Worm (Caenorhabditis elegans) whole organism, midembryonic: Measurements from ENCODE around the gene lact-7.

ENCODE experiments used
- T22C8.4 ChIP-seq: fragments of 200-800 bp; sonication (Bioruptor generic); IDR thresholded peaks from 2 replicates; pipeline ENCODE4 v1.3.6; 2022; ENCODE audit warnings: missing genetic modification characterization, missing compliant biosample characterization
- cog-1 ChIP-seq: sonication (generic microtip); optimal IDR thresholded peaks from 2 replicates; lab custom pipeline; 2016; ENCODE audit warnings: missing genetic modification characterization, missing compliant biosample characterization
- flt-1 ChIP-seq: fragments of 200-800 bp; sonication (Bioruptor generic); IDR thresholded peaks from 2 replicates; pipeline ENCODE4 v1.3.6; 2022; ENCODE audit warnings: missing genetic modification characterization, missing compliant biosample characterization
- klf-2 ChIP-seq: fragments of 200-800 bp; sonication (Bioruptor generic); conservative IDR thresholded peaks from 2 replicates; pipeline ENCODE4 v1.3.6; 2022; ENCODE audit warnings: missing genetic modification reagents, missing genetic modification characterization, missing compliant biosample characterization
- med-1 ChIP-seq: sonication (generic microtip); optimal IDR thresholded peaks from 2 replicates; lab custom pipeline; 2017; ENCODE audit warnings: missing genetic modification characterization, mild to moderate bottlenecking, missing compliant biosample characterization, antibody characterized with exemption, missing genetic modification reagents; ENCODE audit not compliant: insufficient read depth
- ref-1 ChIP-seq: fragments of 200-800 bp; sonication (Bioruptor generic); conservative IDR thresholded peaks from 2 replicates; pipeline ENCODE4 v1.3.6; 2022; ENCODE audit warnings: missing genetic modification reagents, missing genetic modification characterization, missing compliant biosample characterization
- tab-1 ChIP-seq: fragments of 200-800 bp; sonication (Bioruptor generic); IDR thresholded peaks from 2 replicates; pipeline ENCODE4 v1.3.6; 2022; ENCODE audit warnings: missing genetic modification characterization, missing compliant biosample characterization
- ztf-23 ChIP-seq: fragments of 200-800 bp; sonication (Bioruptor generic); IDR thresholded peaks from 2 replicates; pipeline ENCODE4 v1.3.6; 2022; ENCODE audit warnings: missing genetic modification reagents, missing genetic modification characterization, missing compliant biosample characterization
- ztf-29 ChIP-seq: fragments of 200-800 bp; sonication (Bioruptor generic); IDR thresholded peaks from 2 replicates; pipeline ENCODE4 v1.3.6; 2022; ENCODE audit warnings: missing genetic modification reagents, missing genetic modification characterization, missing compliant biosample characterization

lact-7 gene

DNA sequence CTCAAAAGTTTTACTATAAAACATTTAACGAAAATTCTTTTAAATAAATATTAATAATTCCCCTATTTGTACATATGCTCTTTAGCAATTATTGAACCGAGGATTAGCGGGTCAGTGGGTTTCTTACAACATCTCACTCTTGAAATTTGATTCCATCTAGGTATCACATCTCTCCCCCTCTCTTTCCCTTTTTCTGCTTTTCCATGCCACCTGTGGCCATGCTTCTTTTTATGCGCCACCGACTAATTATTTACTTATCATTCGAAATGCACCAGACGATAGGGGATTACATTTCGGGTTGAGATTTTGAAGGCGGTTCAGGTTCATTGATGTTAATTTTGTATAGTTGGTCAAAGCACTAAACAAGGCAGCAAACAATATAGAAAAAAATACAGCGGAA lies 7.0 kb downstream of the lact-7 start:
- TF ChIP-seq ztf-23 (GFP tag; lab: Robert Waterston, UW) (no peak), flt-1 (GFP tag; lab: Robert Waterston, UW) (no peak), med-1 (GFP tag; lab: Kevin White, UChicago) (no peak), cog-1 (no peak), ref-1 (GFP tag; lab: Robert Waterston, UW) (no peak)

DNA sequence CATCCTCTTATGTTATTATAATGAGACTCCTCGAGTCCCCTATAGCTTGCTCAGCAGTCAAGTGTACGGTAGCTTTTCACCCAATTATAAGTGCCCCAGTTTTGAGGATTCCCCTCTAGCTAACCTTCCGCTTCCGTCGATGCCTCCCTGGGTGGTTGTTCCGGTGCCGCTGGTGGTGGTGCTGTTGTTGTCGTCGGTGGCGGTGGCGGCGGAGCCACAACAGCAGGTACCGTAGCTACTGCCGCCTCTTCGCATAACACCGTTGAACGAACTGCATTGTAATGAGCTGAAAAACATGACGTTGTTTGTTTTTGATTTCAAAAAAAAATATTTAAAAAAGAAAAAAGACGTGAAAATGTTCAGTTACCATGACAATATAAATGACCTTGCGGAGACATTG lies 7.5 kb downstream of the lact-7 start:
- TF ChIP-seq tab-1 (GFP tag; lab: Robert Waterston, UW): no peak
- TF ChIP-seq ref-1 (GFP tag; lab: Robert Waterston, UW): no peak
- TF ChIP-seq T22C8.4 (GFP tag; lab: Robert Waterston, UW): no peak
- no peak for TF ChIP-seq flt-1 (GFP tag; lab: Robert Waterston, UW)
- no peak for TF ChIP-seq cog-1
- TF ChIP-seq med-1 (GFP tag; lab: Kevin White, UChicago): no peak
- no peak for TF ChIP-seq ztf-29 (GFP tag; lab: Robert Waterston, UW)
- no peak for TF ChIP-seq klf-2 (GFP tag; lab: Robert Waterston, UW)
- TF ChIP-seq ztf-23 (GFP tag; lab: Robert Waterston, UW): no peak

DNA sequence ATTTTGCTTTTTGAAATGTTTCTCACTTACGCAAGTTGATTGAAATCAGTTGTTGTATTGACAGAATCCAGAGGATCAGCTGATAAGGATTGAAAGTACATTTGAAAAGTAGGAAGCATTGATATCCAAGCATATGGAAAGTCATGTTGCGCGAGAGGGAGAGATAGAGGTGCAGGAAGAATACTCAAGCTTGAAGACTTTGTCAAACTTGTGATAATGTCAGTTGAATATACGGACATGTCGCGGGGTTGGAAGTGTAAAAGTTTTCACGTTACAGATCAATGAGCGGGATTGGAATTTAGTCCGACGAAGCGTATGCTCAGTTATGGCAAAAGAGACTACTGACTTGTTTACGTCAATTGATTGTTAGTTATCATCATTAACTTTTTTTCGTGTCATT lies 10.4 kb downstream of the lact-7 start, which contains the start of gene ttx-3:
ttx-3 (minus strand) TSS at position 101 of the 400 bp plus-strand sequence.
- no peak for TF ChIP-seq ztf-29 (GFP tag; lab: Robert Waterston, UW)
- no peak for TF ChIP-seq tab-1 (GFP tag; lab: Robert Waterston, UW)
- no peak for TF ChIP-seq cog-1
- no peak for TF ChIP-seq med-1 (GFP tag; lab: Kevin White, UChicago)
- TF ChIP-seq ref-1 (GFP tag; lab: Robert Waterston, UW): no peak
- no peak for TF ChIP-seq flt-1 (GFP tag; lab: Robert Waterston, UW)
- no peak for TF ChIP-seq ztf-23 (GFP tag; lab: Robert Waterston, UW)
- TF ChIP-seq klf-2 (GFP tag; lab: Robert Waterston, UW): no peak
- TF ChIP-seq T22C8.4 (GFP tag; lab: Robert Waterston, UW): no peak

DNA sequence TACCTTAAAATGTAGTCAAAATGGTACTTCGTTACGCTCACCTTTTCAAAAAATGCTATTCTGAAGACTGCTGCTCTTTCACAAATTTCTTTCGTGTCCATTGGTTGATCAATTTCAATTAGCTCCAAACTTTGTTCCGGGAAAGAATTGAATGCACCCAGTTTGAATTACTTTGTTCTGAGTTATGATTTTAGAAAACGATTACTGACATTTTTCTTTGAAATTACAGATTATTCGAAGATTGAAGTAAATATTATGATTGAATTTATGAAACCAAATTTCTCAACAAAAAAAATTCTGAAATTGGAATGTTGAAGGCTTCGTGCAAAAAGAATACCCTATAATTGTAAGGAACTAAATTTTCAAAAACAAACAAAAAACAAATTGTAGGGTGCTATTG lies 25.3 kb downstream of the lact-7 start, which contains the start of gene Y102F5A.1:
Y102F5A.1 (minus strand) TSS at position 101 of the 400 bp plus-strand sequence.
- TF ChIP-seq klf-2 (GFP tag; lab: Robert Waterston, UW): no peak
- no peak for TF ChIP-seq cog-1
- TF ChIP-seq ztf-29 (GFP tag; lab: Robert Waterston, UW): no peak
- TF ChIP-seq med-1 (GFP tag; lab: Kevin White, UChicago): no peak
- no peak for TF ChIP-seq ref-1 (GFP tag; lab: Robert Waterston, UW)
- no peak for TF ChIP-seq flt-1 (GFP tag; lab: Robert Waterston, UW)
- TF ChIP-seq T22C8.4 (GFP tag; lab: Robert Waterston, UW): no peak
- TF ChIP-seq ztf-23 (GFP tag; lab: Robert Waterston, UW): no peak
- no peak for TF ChIP-seq tab-1 (GFP tag; lab: Robert Waterston, UW)

DNA sequence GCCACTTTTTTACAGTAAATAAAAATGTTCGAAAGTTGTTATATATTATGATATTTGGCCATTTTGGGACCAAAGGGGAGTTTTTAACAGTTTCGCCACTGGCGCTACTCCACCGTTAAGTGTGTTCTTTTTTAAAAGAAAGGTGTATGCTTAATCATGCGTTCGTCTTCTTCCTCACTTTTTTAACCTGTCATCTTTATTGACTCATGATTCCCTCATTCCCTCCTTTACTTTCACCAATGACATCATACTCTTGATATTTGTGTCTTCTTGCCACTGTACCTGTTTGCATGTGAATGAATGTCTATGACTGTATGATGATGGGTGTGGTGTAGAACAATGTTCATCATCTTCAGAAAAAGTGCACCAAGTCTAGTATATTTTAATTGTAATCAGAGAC lies 31.7 kb downstream of the lact-7 start:
- no peak for TF ChIP-seq ref-1 (GFP tag; lab: Robert Waterston, UW)
- TF ChIP-seq tab-1 (GFP tag; lab: Robert Waterston, UW): no peak
- no peak for TF ChIP-seq ztf-29 (GFP tag; lab: Robert Waterston, UW)
- no peak for TF ChIP-seq cog-1
- TF ChIP-seq klf-2 (GFP tag; lab: Robert Waterston, UW): no peak
- no peak for TF ChIP-seq T22C8.4 (GFP tag; lab: Robert Waterston, UW)
- no peak for TF ChIP-seq flt-1 (GFP tag; lab: Robert Waterston, UW)
- no peak for TF ChIP-seq ztf-23 (GFP tag; lab: Robert Waterston, UW)
- TF ChIP-seq med-1 (GFP tag; lab: Kevin White, UChicago): no peak

DNA sequence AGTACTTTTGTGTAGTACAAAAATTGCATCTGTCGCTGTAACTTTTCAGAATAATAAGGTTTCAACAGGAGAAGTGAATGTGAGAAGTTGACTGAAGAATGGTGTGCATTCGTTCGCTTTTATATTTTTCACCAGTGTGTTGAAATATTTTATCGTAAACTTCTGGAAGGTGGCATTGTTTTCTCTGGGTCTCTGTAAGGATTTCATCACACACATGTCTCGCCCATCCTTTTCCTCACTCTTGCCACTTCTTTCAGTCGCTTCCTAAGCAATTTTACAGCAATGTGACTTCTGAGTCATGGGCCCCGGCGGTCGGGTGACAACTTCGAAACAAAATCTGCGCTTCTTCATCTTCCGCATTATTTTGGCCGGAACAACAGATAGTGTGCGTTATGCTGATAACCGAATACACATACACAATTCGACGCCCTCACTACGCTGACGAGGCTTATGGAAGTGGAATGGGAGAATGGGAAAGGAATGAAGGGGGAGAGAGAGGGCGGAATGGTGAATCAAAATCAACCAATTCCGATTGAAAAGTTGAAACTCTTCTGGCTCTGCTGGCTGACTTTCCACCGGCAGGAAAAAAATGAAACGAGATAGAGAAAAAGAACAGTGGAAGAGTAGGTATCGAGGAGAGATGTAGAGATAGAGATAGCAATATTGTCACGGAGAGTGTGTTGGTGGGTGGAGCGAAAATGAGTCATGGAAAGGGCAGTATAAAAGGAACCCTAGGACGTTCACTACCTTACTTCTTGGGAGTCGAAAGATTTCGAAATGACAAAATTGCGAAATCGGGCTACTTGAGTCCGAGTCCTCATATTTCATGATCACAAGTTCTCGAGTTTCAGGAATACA lies 32.7 kb downstream of the lact-7 start:
- no peak for TF ChIP-seq ztf-23 (GFP tag; lab: Robert Waterston, UW)
- TF ChIP-seq cog-1: no peak
- TF ChIP-seq flt-1 (GFP tag; lab: Robert Waterston, UW): no peak
- TF ChIP-seq ztf-29 (GFP tag; lab: Robert Waterston, UW): no peak
- no peak for TF ChIP-seq klf-2 (GFP tag; lab: Robert Waterston, UW)
- no peak for TF ChIP-seq med-1 (GFP tag; lab: Kevin White, UChicago)
- no peak for TF ChIP-seq tab-1 (GFP tag; lab: Robert Waterston, UW)
- no peak for TF ChIP-seq T22C8.4 (GFP tag; lab: Robert Waterston, UW)
- TF ChIP-seq ref-1 (GFP tag; lab: Robert Waterston, UW): no peak

DNA sequence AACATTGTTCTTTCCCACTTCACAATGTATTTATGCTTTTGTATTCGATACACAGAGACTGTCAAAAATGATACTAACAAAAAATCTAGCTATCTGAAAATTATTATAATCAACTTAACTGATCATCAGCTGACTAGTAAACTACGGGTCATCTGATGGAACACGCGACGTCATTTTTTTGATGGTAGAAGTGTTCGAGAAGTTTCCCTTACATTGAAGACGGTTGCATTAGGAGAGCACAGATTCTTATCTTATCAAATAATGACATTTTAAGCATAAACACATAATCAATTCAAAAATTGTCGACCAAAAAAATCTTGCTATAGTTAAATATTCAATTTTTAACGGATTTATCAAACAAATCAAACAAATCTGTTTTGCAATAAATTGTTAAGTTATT lies 33.8 kb downstream of the lact-7 start:
- no peak for TF ChIP-seq ref-1 (GFP tag; lab: Robert Waterston, UW)
- no peak for TF ChIP-seq cog-1
- no peak for TF ChIP-seq ztf-23 (GFP tag; lab: Robert Waterston, UW)
- no peak for TF ChIP-seq klf-2 (GFP tag; lab: Robert Waterston, UW)
- no peak for TF ChIP-seq T22C8.4 (GFP tag; lab: Robert Waterston, UW)
- TF ChIP-seq flt-1 (GFP tag; lab: Robert Waterston, UW): no peak
- no peak for TF ChIP-seq med-1 (GFP tag; lab: Kevin White, UChicago)
- TF ChIP-seq tab-1 (GFP tag; lab: Robert Waterston, UW): no peak
- TF ChIP-seq ztf-29 (GFP tag; lab: Robert Waterston, UW): no peak

DNA sequence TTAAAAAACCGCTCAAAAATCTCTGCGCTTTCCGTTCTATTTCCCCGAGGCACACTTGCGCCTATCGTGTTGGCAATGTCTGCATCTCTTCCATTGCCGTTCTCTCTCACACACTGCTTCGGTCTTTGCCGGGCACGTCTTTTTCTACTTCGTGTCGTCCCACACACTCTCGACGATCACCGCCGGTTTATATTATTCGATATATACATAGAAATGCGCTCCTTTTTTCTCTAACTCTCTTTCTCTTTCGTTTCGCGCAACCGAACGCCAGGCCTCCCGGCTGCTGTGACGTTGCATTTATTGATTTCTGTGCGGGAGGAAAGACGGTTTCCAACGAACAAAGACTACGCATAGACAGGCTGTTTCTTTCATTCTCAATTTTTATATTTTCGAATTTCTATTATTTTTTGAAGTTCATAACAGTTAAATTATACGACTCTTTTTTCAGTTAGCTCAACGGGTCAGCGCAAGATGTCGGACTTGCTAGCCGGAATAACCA lies 39.2 kb downstream of the lact-7 start, which contains the start of gene rsd-3:
rsd-3 (plus strand) TSS at position 449 of the 499 bp plus-strand sequence.
- TF ChIP-seq cog-1: peak; percentile 42
- peak; percentile 77; the same call in 1 of the 2 replicates for TF ChIP-seq T22C8.4 (GFP tag; lab: Robert Waterston, UW)
- TF ChIP-seq flt-1 (GFP tag; lab: Robert Waterston, UW): peak; percentile 66; the same call in 1 of the 2 replicates
- TF ChIP-seq med-1 (GFP tag; lab: Kevin White, UChicago): no peak
- no peak for TF ChIP-seq tab-1 (GFP tag; lab: Robert Waterston, UW)
- no peak for TF ChIP-seq klf-2 (GFP tag; lab: Robert Waterston, UW)
